Fruit fly (Drosophila melanogaster): Measurements from ENCODE around the gene CG8907.
A peak's percentile ranks its signal among the peaks of the same experiment; 100 is the strongest.

Gene CG8907

dm6 chr3R:17018902-17019527 is 10.9 kb downstream of the CG8907 start:
- TF ChIP-seq CG17801 (GFP tag; optimal IDR thresholded peaks at IDR 0.05; ENCODE audit: partially characterized antibody): no peak

- TF ChIP-seq CG17801 (GFP tag; optimal IDR thresholded peaks at IDR 0.05; ENCODE audit: partially characterized antibody): peak; percentile 85
These were observed 12.9 kb downstream of the CG8907 start, which contains the start of gene Adsl for dm6 chr3R:17020956-17021355. Gene Adsl (minus strand): TSS chr3R:17021120.

- no peak for TF ChIP-seq CG17801 (GFP tag; optimal IDR thresholded peaks at IDR 0.05; ENCODE audit: partially characterized antibody)
These were observed 20.3 kb downstream of the CG8907 start, which contains the start of gene CG5225 for dm6 chr3R:17028393-17028792. Gene CG5225 (plus strand): TSS chr3R:17028693.

dm6 chr3R:17029796-17030195 is 21.7 kb downstream of the CG8907 start:
- TF ChIP-seq CG17801 (GFP tag; optimal IDR thresholded peaks at IDR 0.05; ENCODE audit: partially characterized antibody): no peak

- no peak for TF ChIP-seq CG17801 (GFP tag; optimal IDR thresholded peaks at IDR 0.05; ENCODE audit: partially characterized antibody)
These were observed 23.4 kb downstream of the CG8907 start, which contains the start of gene CG31268 for dm6 chr3R:17031502-17031901. Gene CG31268 (plus strand): TSS chr3R:17031802.

dm6 chr3R:17035945-17036344 is 27.9 kb downstream of the CG8907 start, which contains the start of gene CG4009:
Gene CG4009 (minus strand): TSS chr3R:17036045.
- TF ChIP-seq CG17801 (GFP tag; optimal IDR thresholded peaks at IDR 0.05; ENCODE audit: partially characterized antibody): no peak

- no peak for TF ChIP-seq CG17801 (GFP tag; optimal IDR thresholded peaks at IDR 0.05; ENCODE audit: partially characterized antibody)
These were observed 32.1 kb downstream of the CG8907 start, which contains the start of the genes CG18213 and Trm7-32 for dm6 chr3R:17039993-17040807. Gene CG18213 (minus strand): TSS chr3R:17040203. Gene Trm7-32 (plus strand): TSS chr3R:17040682.

dm6 chr3R:17042838-17043569 is 34.9 kb downstream of the CG8907 start, which contains the start of the genes bdwf and Patr-1:
Gene bdwf (minus strand): TSS chr3R:17043136.
Gene Patr-1 (plus strand): TSS chr3R:17043564.
- no peak for TF ChIP-seq CG17801 (GFP tag; optimal IDR thresholded peaks at IDR 0.05; ENCODE audit: partially characterized antibody)

dm6 chr3R:17043570-17043923 is 35.5 kb downstream of the CG8907 start:
- TF ChIP-seq CG17801 (GFP tag; optimal IDR thresholded peaks at IDR 0.05; ENCODE audit: partially characterized antibody): no peak

dm6 chr3R:17048867-17049266 is 40.8 kb downstream of the CG8907 start:
- TF ChIP-seq CG17801 (GFP tag; optimal IDR thresholded peaks at IDR 0.05; ENCODE audit: partially characterized antibody): no peak

- TF ChIP-seq CG17801 (GFP tag; optimal IDR thresholded peaks at IDR 0.05; ENCODE audit: partially characterized antibody): no peak
These were observed 44.5 kb downstream of the CG8907 start for dm6 chr3R:17052465-17053149.

- TF ChIP-seq CG17801 (GFP tag; optimal IDR thresholded peaks at IDR 0.05; ENCODE audit: partially characterized antibody): peak; percentile 23
These were observed 45.5 kb downstream of the CG8907 start, which contains the start of gene Dad for dm6 chr3R:17053415-17054177. Gene Dad (plus strand): TSS chr3R:17054007.

dm6 chr3R:17054528-17054927 is 46.5 kb downstream of the CG8907 start:
- TF ChIP-seq CG17801 (GFP tag; optimal IDR thresholded peaks at IDR 0.05; ENCODE audit: partially characterized antibody): no peak
